Worm (Caenorhabditis elegans) whole organism, mixed stage, embryonic: ENCODE data around the gene F22B3.10.

Experiments
- M03D4.4 ChIP-seq: sonication (generic microtip); optimal IDR thresholded peaks from 2 replicates; lab custom pipeline; 2017; ENCODE audit warnings: mild to moderate bottlenecking, missing genetic modification characterization, missing compliant biosample characterization
- blmp-1 ChIP-seq: fragments of 150-350 bp; optimal IDR thresholded peaks from 2 replicates; lab custom pipeline; 2014; ENCODE audit warnings: missing biosample characterization, missing genetic modification characterization
- ceh-39 ChIP-seq: fragments of 150-350 bp; optimal IDR thresholded peaks from 2 replicates; lab custom pipeline; 2014; ENCODE audit warnings: missing biosample characterization, missing genetic modification characterization
- ceh-43 ChIP-seq: fragments of 200-800 bp; sonication (Bioruptor generic); optimal IDR thresholded peaks from 2 replicates; lab custom pipeline; 2018; ENCODE audit warnings: mild to moderate bottlenecking, missing genetic modification characterization, moderate library complexity, missing compliant biosample characterization
- ceh-83 ChIP-seq: fragments of 200-800 bp; sonication (Bioruptor generic); optimal IDR thresholded peaks from 2 replicates; lab custom pipeline; 2018; ENCODE audit warnings: mild to moderate bottlenecking, missing genetic modification characterization, missing compliant biosample characterization
- ces-1 ChIP-seq: fragments of 150-350 bp; optimal IDR thresholded peaks from 2 replicates; lab custom pipeline; 2014; ENCODE audit warnings: missing biosample characterization, missing genetic modification reagents, missing genetic modification characterization
- elt-3 ChIP-seq: fragments of 150-350 bp; optimal IDR thresholded peaks from 2 replicates; lab custom pipeline; 2014; ENCODE audit warnings: missing biosample characterization, missing genetic modification characterization
- ham-2 ChIP-seq: fragments of 200-800 bp; sonication (Bioruptor generic); optimal IDR thresholded peaks from 2 replicates; lab custom pipeline; 2018; ENCODE audit warnings: mild to moderate bottlenecking, missing genetic modification characterization, missing compliant biosample characterization
- hlh-1 ChIP-seq: fragments of 150-350 bp; optimal IDR thresholded peaks from 2 replicates; lab custom pipeline; 2014; ENCODE audit warnings: missing biosample characterization, missing genetic modification reagents, missing genetic modification characterization
- lin-13 ChIP-seq: fragments of 150-350 bp; optimal IDR thresholded peaks from 2 replicates; lab custom pipeline; 2014; ENCODE audit warnings: missing biosample characterization, missing genetic modification characterization
- lin-32 ChIP-seq: fragments of 200-800 bp; sonication (Bioruptor generic); optimal IDR thresholded peaks from 2 replicates; lab custom pipeline; 2018; ENCODE audit warnings: mild to moderate bottlenecking, missing genetic modification characterization, missing compliant biosample characterization
- mab-5 ChIP-seq: fragments of 150-350 bp; optimal IDR thresholded peaks from 2 replicates; lab custom pipeline; 2014; ENCODE audit warnings: missing biosample characterization, missing genetic modification characterization
- mep-1 ChIP-seq: fragments of 150-350 bp; optimal IDR thresholded peaks from 2 replicates; lab custom pipeline; 2017; ENCODE audit warnings: missing biosample characterization, missing genetic modification reagents, missing genetic modification characterization, inconsistent platforms
- nhr-12 ChIP-seq: fragments of 150-350 bp; optimal IDR thresholded peaks from 2 replicates; lab custom pipeline; 2014; ENCODE audit warnings: missing biosample characterization, missing genetic modification characterization
- nhr-2 ChIP-seq: fragments of 150-350 bp; optimal IDR thresholded peaks from 2 replicates; lab custom pipeline; 2014; ENCODE audit warnings: missing biosample characterization, missing genetic modification characterization
- nhr-237 ChIP-seq: fragments of 150-350 bp; optimal IDR thresholded peaks from 2 replicates; lab custom pipeline; 2014; ENCODE audit warnings: missing biosample characterization, missing genetic modification characterization
- tbx-8 ChIP-seq: fragments of 200-800 bp; sonication (Bioruptor generic); optimal IDR thresholded peaks from 2 replicates; lab custom pipeline; 2018; ENCODE audit warnings: mild to moderate bottlenecking, missing genetic modification characterization, moderate library complexity, missing compliant biosample characterization
- unc-120 ChIP-seq: sonication (generic microtip); optimal IDR thresholded peaks from 2 replicates; lab custom pipeline; 2017; ENCODE audit warnings: missing genetic modification characterization, missing compliant biosample characterization; ENCODE audit not compliant: poor library complexity, severe bottlenecking
- unc-39 ChIP-seq: fragments of 150-350 bp; optimal IDR thresholded peaks from 2 replicates; lab custom pipeline; 2014; ENCODE audit warnings: missing biosample characterization, missing genetic modification characterization
- unc-62 ChIP-seq: fragments of 150-350 bp; optimal IDR thresholded peaks from 2 replicates; lab custom pipeline; 2014; ENCODE audit warnings: missing biosample characterization, missing genetic modification reagents, missing genetic modification characterization
- zip-8 ChIP-seq: fragments of 150-350 bp; optimal IDR thresholded peaks from 2 replicates; lab custom pipeline; 2014; ENCODE audit warnings: missing biosample characterization, missing genetic modification characterization
- ztf-11 ChIP-seq: fragments of 150-350 bp; optimal IDR thresholded peaks from 2 replicates; lab custom pipeline; 2014; ENCODE audit warnings: missing biosample characterization, missing genetic modification characterization

F22B3.10 gene

DNA sequence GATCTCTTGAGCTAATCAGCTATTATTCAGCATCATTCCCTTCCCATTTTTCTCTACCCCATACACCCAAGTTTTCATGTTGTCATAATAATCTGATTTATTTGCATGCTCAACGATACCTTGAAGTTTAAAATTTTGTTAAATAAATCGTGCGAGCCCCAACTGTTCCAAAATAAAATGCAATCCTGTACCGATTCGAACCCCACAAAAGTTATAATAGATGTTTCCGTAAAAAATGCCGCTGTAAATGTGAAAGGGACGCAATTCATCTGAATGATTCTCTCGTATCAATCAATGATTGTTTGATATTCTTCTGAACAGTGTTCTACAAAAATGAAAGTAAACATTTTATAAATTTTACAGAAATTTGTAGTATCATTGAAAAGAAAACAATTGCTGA is 37.4 kb downstream of the F22B3.10 start:
- TF ChIP-seq nhr-237 (tag; lab: Kevin White, UChicago) (no peak), unc-62 (GFP tag; lab: Kevin White, UChicago) (no peak), ceh-83 (GFP tag; lab: Kevin White, UChicago) (no peak), elt-3 (tag; lab: Kevin White, UChicago) (no peak), lin-32 (no peak), mep-1 (tag; lab: Kevin White, UChicago) (no peak), ceh-43 (GFP tag; lab: Kevin White, UChicago) (no peak), nhr-2 (no peak), blmp-1 (tag; lab: Kevin White, UChicago) (no peak), unc-120 (tag; lab: Kevin White, UChicago) (no peak)
- TF ChIP-seq, all 35 proteins: peak for 0

DNA sequence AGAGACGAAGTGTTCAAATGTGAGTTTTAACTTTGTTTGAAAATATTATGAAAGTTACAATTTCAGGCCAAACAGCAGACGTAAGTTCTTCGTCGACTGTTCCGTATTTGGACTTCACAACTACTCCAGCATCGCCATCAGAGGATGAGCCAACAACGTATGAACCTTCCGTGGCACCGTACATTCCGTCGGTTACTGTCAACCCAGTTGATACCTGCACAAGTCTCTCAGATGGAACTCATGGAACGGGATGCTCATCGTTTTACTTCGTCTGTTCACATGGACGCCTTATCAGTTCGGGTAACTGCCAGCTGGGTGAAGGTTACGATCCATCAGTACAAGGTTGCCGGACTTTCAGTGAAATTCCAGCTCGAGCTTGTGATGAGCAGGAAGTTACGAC is 39.1 kb downstream of the F22B3.10 start:
- TF ChIP-seq ham-2, result no peak
- TF ChIP-seq mab-5 (tag; lab: Kevin White, UChicago), result no peak
- no peak for TF ChIP-seq unc-120 (tag; lab: Kevin White, UChicago)
- no peak for TF ChIP-seq ceh-39
- TF ChIP-seq hlh-1, result no peak
- TF ChIP-seq lin-13 (tag; lab: Kevin White, UChicago), result no peak
- no peak for TF ChIP-seq lin-32
- no peak for TF ChIP-seq M03D4.4 (tag; lab: Kevin White, UChicago)
- TF ChIP-seq zip-8 (tag; lab: Kevin White, UChicago), result no peak

DNA sequence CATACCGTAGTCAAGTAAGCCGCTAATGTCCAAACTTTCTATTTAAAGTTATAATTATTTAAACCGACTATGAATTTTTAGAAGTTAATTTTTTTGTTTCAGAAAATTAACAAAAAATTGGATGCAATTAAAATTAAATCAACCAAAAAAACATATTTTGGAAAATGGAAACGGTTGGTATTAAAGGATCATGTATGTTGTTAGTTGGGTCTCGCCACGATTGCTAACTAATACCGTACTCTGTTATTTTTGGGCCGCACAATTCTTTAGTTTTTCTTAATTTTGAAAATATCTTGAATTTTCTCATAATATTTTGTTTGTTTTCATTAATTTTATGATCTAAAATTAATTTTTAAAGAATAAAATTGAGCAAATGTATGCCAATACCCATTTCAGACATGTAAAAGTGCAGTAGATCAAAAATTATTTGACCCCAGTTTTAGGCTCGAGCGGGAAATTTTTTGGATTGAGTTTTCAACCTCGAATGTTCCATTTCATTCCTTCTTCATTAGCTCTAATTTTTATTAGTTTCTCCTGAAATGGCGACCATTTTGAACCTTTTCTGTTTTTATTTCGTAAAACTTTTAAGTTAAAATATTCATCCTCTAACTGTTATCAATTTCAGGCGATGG is 42.3 kb downstream of the F22B3.10 start, which contains the start of gene cbd-1:
cbd-1 (plus strand) TSS at position 626 of the 632 bp plus-strand sequence.
- TF ChIP-seq nhr-12, result no peak
- no peak for TF ChIP-seq tbx-8 (GFP tag; lab: Kevin White, UChicago)
- TF ChIP-seq ceh-39, result no peak

DNA sequence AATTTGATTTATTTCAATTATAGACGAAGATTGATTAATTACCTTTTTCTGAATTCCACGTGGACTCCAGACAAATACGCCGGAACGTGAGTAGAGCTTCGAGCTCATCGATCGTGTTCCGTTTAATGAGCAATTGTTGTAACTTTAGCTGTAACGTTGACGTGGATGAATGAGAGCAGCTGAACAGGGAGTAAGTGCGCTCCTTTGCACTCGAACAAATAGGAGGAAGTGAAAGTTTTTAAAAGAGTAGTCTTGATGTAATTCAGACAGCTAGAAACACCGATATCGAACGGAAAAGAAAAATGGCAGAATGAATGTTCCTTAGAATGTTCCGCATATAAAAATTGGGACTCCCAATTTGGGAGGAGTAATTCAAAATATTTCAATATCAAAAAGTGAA is 43.2 kb downstream of the F22B3.10 start, which contains the start of gene sec-31:
sec-31 (minus strand) TSS at position 148 of the 400 bp plus-strand sequence.
- TF ChIP-seq unc-39 (tag; lab: Kevin White, UChicago), result no peak
- TF ChIP-seq hlh-1, result peak; percentile 77

DNA sequence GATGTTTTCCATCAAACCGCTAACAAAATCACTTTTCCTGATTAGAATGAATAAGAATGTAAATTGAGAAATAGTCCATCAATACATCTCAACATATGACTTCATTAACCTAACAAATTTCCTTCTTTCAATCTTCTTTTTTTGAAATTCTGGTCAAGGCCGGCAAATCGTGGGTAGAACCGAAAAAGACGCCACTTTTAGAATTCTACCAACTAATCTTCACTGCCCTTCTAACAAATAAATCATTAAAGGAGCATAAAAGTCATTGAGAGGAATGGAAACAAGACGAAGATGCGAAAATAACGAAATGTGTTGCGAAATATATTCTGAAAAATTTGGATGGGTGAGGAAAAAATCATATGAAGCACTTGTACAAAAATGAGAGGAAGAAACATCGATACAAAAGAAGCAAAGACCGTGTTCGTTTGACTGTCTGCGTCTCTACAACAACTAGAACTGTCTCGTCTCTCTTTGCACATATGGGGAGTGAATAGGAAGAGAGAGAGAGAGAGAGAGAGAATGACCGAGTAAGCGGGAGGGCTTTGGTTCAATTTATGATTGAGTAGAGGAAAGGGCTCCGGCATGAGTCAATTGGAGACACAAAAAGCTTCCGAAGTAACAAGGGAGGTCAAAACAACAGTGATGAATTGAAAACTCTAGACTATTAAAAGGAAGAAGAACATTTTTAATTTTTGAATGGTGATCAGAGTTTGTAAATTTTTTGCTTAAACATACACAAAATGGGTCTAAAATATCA is 50.8 kb downstream of the F22B3.10 start:
- peak; percentile 35 for TF ChIP-seq ces-1 (GFP tag; lab: Kevin White, UChicago)
- TF ChIP-seq ztf-11, result no peak
- TF ChIP-seq ham-2, result peak; percentile 59
